Fruit fly (Drosophila melanogaster) whole organism, embryonic: ENCODE results near the gene Pfdn2.

ENCODE experiments used
- Ada2b ChIP-seq: fragments of 200-800 bp; sonication (Bioruptor generic); IDR thresholded peaks from 2 replicates; pipeline ENCODE4 v1.3.6; 2022; ENCODE audit warnings: missing biosample characterization, missing genetic modification characterization
- Aef1 ChIP-seq: fragments of 200-800 bp; sonication (Bioruptor generic); IDR thresholded peaks from 3 replicates; pipeline ENCODE4 v1.3.6; 2022; ENCODE audit warnings: missing biosample characterization, missing genetic modification characterization
- Antp ChIP-seq: fragments of 200-800 bp; sonication (Bioruptor generic); optimal IDR thresholded peaks from 3 replicates; lab custom pipeline; 2016; ENCODE audit warnings: missing biosample characterization, missing genetic modification characterization
- B-H1 ChIP-seq: fragments of 200-800 bp; sonication (Bioruptor generic); IDR thresholded peaks from 3 replicates; pipeline ENCODE4 v1.3.6; 2022; ENCODE audit warnings: missing biosample characterization, missing genetic modification characterization
- CG11504 ChIP-seq: fragments of 200-800 bp; sonication (Bioruptor generic); optimal IDR thresholded peaks from 3 replicates; lab custom pipeline; 2019; ENCODE audit warnings: missing biosample characterization, mild to moderate bottlenecking, missing genetic modification characterization, moderate library complexity
- CG12769 ChIP-seq: fragments of 200-800 bp; sonication (Bioruptor generic); optimal IDR thresholded peaks from 2 replicates; lab custom pipeline; 2019; ENCODE audit warnings: missing biosample characterization, mild to moderate bottlenecking, missing genetic modification characterization, moderate library complexity
- CG15073 ChIP-seq: fragments of 200-800 bp; sonication (Bioruptor generic); optimal IDR thresholded peaks from 2 replicates; lab custom pipeline; 2016; ENCODE audit warnings: missing biosample characterization, missing genetic modification characterization
- CG1602 ChIP-seq: fragments of 200-800 bp; sonication (Bioruptor generic); optimal IDR thresholded peaks from 3 replicates; lab custom pipeline; 2016; ENCODE audit warnings: missing biosample characterization, missing genetic modification characterization
- CG16863 ChIP-seq: fragments of 200-800 bp; sonication (Bioruptor generic); optimal IDR thresholded peaks from 3 replicates; lab custom pipeline; 2016; ENCODE audit warnings: missing biosample characterization, missing genetic modification characterization
- CG17612 ChIP-seq: fragments of 200-800 bp; sonication (Bioruptor generic); IDR thresholded peaks from 2 replicates; pipeline ENCODE4 v1.3.6; 2022; ENCODE audit warnings: missing biosample characterization, missing genetic modification characterization
- CG17829 ChIP-seq: fragments of 200-800 bp; optimal IDR thresholded peaks from 2 replicates; lab custom pipeline; 2019; ENCODE audit warnings: missing biosample characterization, mild to moderate bottlenecking, missing genetic modification characterization, moderate library complexity
- CG18011 ChIP-seq: fragments of 200-800 bp; sonication (Bioruptor generic); optimal IDR thresholded peaks from 2 replicates; lab custom pipeline; 2017; ENCODE audit warnings: missing biosample characterization, missing genetic modification characterization, mild to moderate bottlenecking, moderate library complexity, missing genotype
- CG18262 ChIP-seq: fragments of 200-800 bp; optimal IDR thresholded peaks from 3 replicates; lab custom pipeline; 2019; ENCODE audit warnings: missing biosample characterization, mild to moderate bottlenecking, missing genetic modification characterization, moderate library complexity
- CG18599 ChIP-seq: fragments of 200-800 bp; sonication (Bioruptor generic); optimal IDR thresholded peaks from 3 replicates; lab custom pipeline; 2017; ENCODE audit warnings: missing biosample characterization, missing genetic modification characterization, mild to moderate bottlenecking, moderate library complexity, missing genetic modification reagents
- CG30431 ChIP-seq: fragments of 200-800 bp; sonication (Bioruptor generic); optimal IDR thresholded peaks from 2 replicates; lab custom pipeline; 2017; ENCODE audit warnings: missing biosample characterization, missing genetic modification characterization
- CG3065 ChIP-seq: fragments of 200-800 bp; sonication (Bioruptor generic); optimal IDR thresholded peaks from 2 replicates; lab custom pipeline; 2016; ENCODE audit warnings: missing biosample characterization, missing genetic modification characterization
- CG3847 ChIP-seq: fragments of 200-800 bp; sonication (Bioruptor generic); IDR thresholded peaks from 2 replicates; pipeline ENCODE4 v1.3.6; 2022; ENCODE audit warnings: missing biosample characterization, missing genetic modification characterization
- CG7357 ChIP-seq: fragments of 200-800 bp; sonication (Bioruptor generic); IDR thresholded peaks from 3 replicates; pipeline ENCODE4 v1.3.6; 2022; ENCODE audit warnings: missing biosample characterization, missing genetic modification characterization
- CG7372 ChIP-seq: fragments of 200-800 bp; sonication (Bioruptor generic); IDR thresholded peaks from 2 replicates; pipeline ENCODE4 v1.3.6; 2022; ENCODE audit warnings: missing biosample characterization, missing genetic modification characterization
- CG8478 ChIP-seq: fragments of >200 bp; optimal IDR thresholded peaks from 2 replicates; lab custom pipeline; 2018
- CG8924 ChIP-seq: fragments of 200-800 bp; optimal IDR thresholded peaks from 3 replicates; lab custom pipeline; 2019; ENCODE audit warnings: missing biosample characterization, mild to moderate bottlenecking, missing genetic modification characterization, moderate library complexity
- CG9609 ChIP-seq: fragments of 200-800 bp; sonication (Bioruptor generic); optimal IDR thresholded peaks from 3 replicates; lab custom pipeline; 2016; ENCODE audit warnings: missing biosample characterization, missing genetic modification characterization
- CG9797 ChIP-seq: fragments of 200-800 bp; sonication (Bioruptor generic); optimal IDR thresholded peaks from 3 replicates; lab custom pipeline; 2018; ENCODE audit warnings: missing biosample characterization, mild to moderate bottlenecking, missing genetic modification characterization
- CHES-1-like ChIP-seq: fragments of 200-800 bp; sonication (Bioruptor generic); optimal IDR thresholded peaks from 2 replicates; lab custom pipeline; 2016; ENCODE audit warnings: missing biosample characterization, missing genetic modification characterization
- D ChIP-seq, 2 experiments: fragments of 200-800 bp in 1 of 2; fragments of >200 bp in 1 of 2; sonication (Bioruptor generic) in 1 of 2; optimal IDR thresholded peaks; 2 replicates in 1 of 2; 3 replicates in 1 of 2; lab custom pipeline; 2017; ENCODE audit warnings: mild to moderate bottlenecking in 1 of 2, missing biosample characterization in 1 of 2, missing genetic modification characterization in 1 of 2, missing genetic modification reagents in 1 of 2
- Jarid2 ChIP-seq: fragments of 200-800 bp; sonication (Bioruptor generic); optimal IDR thresholded peaks from 3 replicates; lab custom pipeline; 2017; ENCODE audit warnings: mild to moderate bottlenecking, missing biosample characterization, missing genetic modification reagents, missing genetic modification characterization
- MTF-1 ChIP-seq: fragments of 200-800 bp; sonication (Bioruptor generic); optimal IDR thresholded peaks from 2 replicates; lab custom pipeline; 2018; ENCODE audit warnings: missing biosample characterization, mild to moderate bottlenecking, missing genetic modification characterization, borderline replicate concordance
- Mad ChIP-seq: fragments of 200-800 bp; sonication (Bioruptor generic); optimal IDR thresholded peaks from 2 replicates; lab custom pipeline; 2016; ENCODE audit warnings: missing biosample characterization, missing genetic modification characterization
- Meics ChIP-seq: fragments of 200-800 bp; sonication (Bioruptor generic); optimal IDR thresholded peaks from 2 replicates; lab custom pipeline; 2017; ENCODE audit warnings: missing biosample characterization, mild to moderate bottlenecking, missing genetic modification characterization
- NK7.1 ChIP-seq: fragments of 200-800 bp; sonication (Bioruptor generic); optimal IDR thresholded peaks from 3 replicates; lab custom pipeline; 2016; ENCODE audit warnings: missing biosample characterization, missing genetic modification characterization
- Nf-YC ChIP-seq: fragments of 200-800 bp; optimal IDR thresholded peaks from 3 replicates; lab custom pipeline; 2019; ENCODE audit warnings: missing biosample characterization, mild to moderate bottlenecking, missing genetic modification characterization, moderate library complexity
- Oli ChIP-seq: fragments of 200-800 bp; sonication (Bioruptor generic); optimal IDR thresholded peaks from 2 replicates; lab custom pipeline; 2018; ENCODE audit warnings: missing biosample characterization, mild to moderate bottlenecking, missing genetic modification characterization, moderate library complexity
- Scr ChIP-seq: fragments of 200-800 bp; sonication (Bioruptor generic); IDR thresholded peaks from 2 replicates; pipeline ENCODE4 v1.3.6; 2022; ENCODE audit warnings: missing biosample characterization, missing genetic modification characterization; ENCODE audit not compliant: partially characterized antibody
- Six4 ChIP-seq: fragments of 200-800 bp; sonication (Bioruptor generic); optimal IDR thresholded peaks from 2 replicates; lab custom pipeline; 2016; ENCODE audit warnings: missing biosample characterization, missing genetic modification characterization
- Sry-β ChIP-seq: fragments of 200-800 bp; sonication (Bioruptor generic); optimal IDR thresholded peaks from 2 replicates; lab custom pipeline; 2018; ENCODE audit warnings: missing biosample characterization, mild to moderate bottlenecking, missing genetic modification characterization, moderate library complexity
- ap ChIP-seq: fragments of 200-800 bp; sonication (Bioruptor generic); IDR thresholded peaks from 2 replicates; pipeline ENCODE4 v1.3.6; 2022; ENCODE audit warnings: missing biosample characterization, missing genetic modification characterization
- bcd ChIP-seq: fragments of 200-800 bp; sonication (Bioruptor generic); optimal IDR thresholded peaks from 2 replicates; lab custom pipeline; 2017; ENCODE audit warnings: missing biosample characterization, mild to moderate bottlenecking, missing genetic modification characterization
- btn ChIP-seq: fragments of 200-800 bp; sonication (Bioruptor generic); optimal IDR thresholded peaks from 2 replicates; lab custom pipeline; 2016; ENCODE audit warnings: missing biosample characterization, missing genetic modification characterization
- cato ChIP-seq: fragments of 200-800 bp; sonication (Bioruptor generic); optimal IDR thresholded peaks from 2 replicates; lab custom pipeline; 2016; ENCODE audit warnings: missing biosample characterization, missing genetic modification characterization, borderline replicate concordance
- dimm ChIP-seq: fragments of 200-800 bp; sonication (Bioruptor generic); IDR thresholded peaks from 2 replicates; pipeline ENCODE4 v1.3.6; 2022; ENCODE audit warnings: missing biosample characterization, missing genetic modification characterization
- gcm ChIP-seq: fragments of 200-800 bp; sonication (Bioruptor generic); optimal IDR thresholded peaks from 2 replicates; lab custom pipeline; 2019; ENCODE audit warnings: missing biosample characterization, mild to moderate bottlenecking, missing genetic modification characterization, moderate library complexity
- gem ChIP-seq: fragments of 200-800 bp; sonication (Bioruptor generic); optimal IDR thresholded peaks from 2 replicates; lab custom pipeline; 2019; ENCODE audit warnings: missing biosample characterization, mild to moderate bottlenecking, missing genetic modification characterization, moderate library complexity
- maf-S ChIP-seq: fragments of 200-800 bp; sonication (Bioruptor generic); optimal IDR thresholded peaks from 2 replicates; lab custom pipeline; 2016; ENCODE audit warnings: missing biosample characterization, missing genetic modification characterization
- onecut ChIP-seq: fragments of 200-800 bp; sonication (Bioruptor generic); IDR thresholded peaks from 2 replicates; pipeline ENCODE4 v1.3.6; 2022; ENCODE audit warnings: missing biosample characterization, missing genetic modification characterization
- pan ChIP-seq, 4 experiments: fragments of >200 bp in 3 of 4; fragments of 200-800 bp in 1 of 4; sonication (Bioruptor generic) in 1 of 4; optimal IDR thresholded peaks in 3 of 4; IDR thresholded peaks in 1 of 4; 2 replicates each; pipeline versions ENCODE4 v1.3.6 to Lab custom; 2017 to 2022; ENCODE audit warnings: missing biosample characterization in 2 of 4, missing genetic modification characterization in 2 of 4, mixed read lengths in 1 of 4
- tll ChIP-seq, 2 experiments: fragments of 200-800 bp in 1 of 2; fragments of >200 bp in 1 of 2; sonication (Bioruptor generic) in 1 of 2; optimal IDR thresholded peaks; 2 replicates each; lab custom pipeline; 2017 to 2019; ENCODE audit warnings: missing biosample characterization in 2 of 2, missing genetic modification characterization in 2 of 2, mild to moderate bottlenecking in 1 of 2, moderate library complexity in 1 of 2
- tx ChIP-seq: fragments of 200-800 bp; sonication (Bioruptor generic); optimal IDR thresholded peaks from 2 replicates; lab custom pipeline; 2016; ENCODE audit warnings: missing biosample characterization, missing genetic modification characterization
- vnd ChIP-seq: fragments of 200-800 bp; sonication (Bioruptor generic); IDR thresholded peaks from 3 replicates; pipeline ENCODE4 v1.3.6; 2022; ENCODE audit warnings: missing biosample characterization, missing genetic modification characterization; ENCODE audit not compliant: partially characterized antibody
- wor ChIP-seq: fragments of 200-800 bp; sonication (Bioruptor generic); IDR thresholded peaks from 2 replicates; pipeline ENCODE4 v1.3.6; 2022; ENCODE audit warnings: missing biosample characterization, missing genetic modification characterization

The Pfdn2 gene

DNA sequence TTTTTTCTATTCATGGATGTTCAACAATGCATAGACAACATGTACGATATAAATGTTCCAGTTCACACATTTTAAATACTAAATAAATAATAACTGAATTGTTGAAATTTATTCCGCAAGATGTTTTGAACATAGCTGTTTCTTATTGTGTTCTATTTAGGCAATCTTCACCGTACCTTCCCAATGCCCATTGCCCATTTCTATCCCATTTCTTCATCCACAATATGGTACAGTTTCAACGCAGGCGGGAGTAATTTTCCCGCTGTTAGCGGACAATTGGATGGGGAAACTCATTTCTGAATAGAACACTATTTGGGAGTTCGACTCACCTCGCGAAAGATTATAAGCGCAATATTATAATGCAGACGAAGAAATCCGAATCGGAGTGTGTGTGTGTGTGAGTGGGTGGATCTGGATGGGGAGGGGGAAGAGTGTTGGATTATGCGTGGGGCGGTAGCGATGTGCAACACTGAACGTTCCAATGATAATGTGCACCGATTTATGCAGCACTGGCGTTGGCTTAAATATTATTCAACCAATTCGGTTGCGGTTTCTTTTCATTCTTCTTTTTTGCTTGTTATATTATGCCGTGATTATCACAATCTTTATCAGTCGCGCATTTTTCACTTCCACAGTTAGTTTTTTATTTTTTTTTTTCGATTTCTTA is 17.9 kb upstream of the Pfdn2 start (continued):
- TF ChIP-seq CG15073 (GFP tag; lab: Kevin White, UChicago) (no peak), Mad (GFP tag; lab: Kevin White, UChicago) (peak; percentile 45), gcm (GFP tag; lab: Kevin White, UChicago) (no peak), Meics (peak; percentile 41), CG16863 (GFP tag; lab: Kevin White, UChicago) (peak; percentile 42), vnd (no peak), CG7372 (GFP tag; lab: Robert Waterston, UW) (no peak), CG3065 (peak; percentile 34), bcd (GFP tag; lab: Kevin White, UChicago) (peak; percentile 43), tll (GFP tag; optimal IDR thresholded peaks at IDR 0.05; lab: Kevin White, UChicago) (no peak), CG18011 (GFP tag; lab: Kevin White, UChicago) (no peak), CG8924 (tag; lab: Kevin White, UChicago) (no peak), CG9609 (GFP tag; lab: Kevin White, UChicago) (peak; percentile 22), tx (GFP tag; lab: Kevin White, UChicago) (peak; percentile 25), Antp (peak; percentile 63), CG17829 (tag; lab: Kevin White, UChicago) (peak; percentile 31), pan (optimal IDR thresholded peaks at IDR 0.05; lab: Kevin White, UChicago) (no peak), pan (GFP tag; optimal IDR thresholded peaks at IDR 0.05 in 1 of 2, IDR thresholded peaks at IDR 0.05 in 1 of 2) (peak in 1 of 2 experiments; percentile 64), dimm (GFP tag; lab: Robert Waterston, UW) (no peak), CG11504 (tag; lab: Kevin White, UChicago) (peak; percentile 7), Jarid2 (no peak), Six4 (GFP tag; lab: Kevin White, UChicago) (peak; percentile 28), Scr (GFP tag; lab: Robert Waterston, UW) (peak; percentile 45; the same call in 1 of the 2 replicates), CG17612 (GFP tag; lab: Robert Waterston, UW) (no peak), NK7.1 (no peak), ap (GFP tag; lab: Robert Waterston, UW) (no peak), btn (GFP tag; lab: Kevin White, UChicago) (peak; percentile 45), CG30431 (GFP tag; lab: Kevin White, UChicago) (no peak), CG18599 (GFP tag; lab: Kevin White, UChicago) (peak; percentile 47), CG1602 (GFP tag; lab: Kevin White, UChicago) (peak; percentile 9), wor (GFP tag; lab: Robert Waterston, UW) (no peak), gem (tag; lab: Kevin White, UChicago) (peak; percentile 10), MTF-1 (GFP tag; lab: Kevin White, UChicago) (peak; percentile 28), maf-S (GFP tag; lab: Kevin White, UChicago) (peak; percentile 64), Ada2b (no peak), D (optimal IDR thresholded peaks at IDR 0.05; lab: Kevin White, UChicago) (no peak), D (GFP tag; optimal IDR thresholded peaks at IDR 0.05; lab: Kevin White, UChicago) (peak; percentile 5), CG18262 (peak; percentile 45), cato (GFP tag; lab: Kevin White, UChicago) (no peak), Aef1 (GFP tag; lab: Robert Waterston, UW) (no peak; the same call in 2 of the 3 replicates), B-H1 (GFP tag; lab: Robert Waterston, UW) (no peak), Nf-YC (peak; percentile 10), CG9797 (GFP tag; lab: Kevin White, UChicago) (no peak), Sry-β (no peak), Oli (tag; lab: Kevin White, UChicago) (peak; percentile 6), CG12769 (peak; percentile 60), CG8478 (no peak), CG7357 (GFP tag; lab: Robert Waterston, UW) (no peak), CG3847 (GFP tag; lab: Robert Waterston, UW) (peak; percentile 80), onecut (GFP tag; lab: Robert Waterston, UW) (peak; percentile 56; the same call in 1 of the 2 replicates), CHES-1-like (GFP tag; lab: Kevin White, UChicago) (peak; percentile 63)
